Worm (Caenorhabditis elegans) whole organism, L4/young adult: Measurements from ENCODE around the gene F31F4.11.

Experiments
- W03F9.2 ChIP-seq: fragments of 150-350 bp; optimal IDR thresholded peaks from 2 replicates; lab custom pipeline; 2014; ENCODE audit warnings: missing biosample characterization, missing genetic modification characterization
- dao-5 ChIP-seq: sonication (generic microtip); optimal IDR thresholded peaks from 2 replicates; lab custom pipeline; 2016; ENCODE audit warnings: missing genotype, missing genetic modification characterization, moderate library complexity, missing compliant biosample characterization
- him-1 ChIP-seq: sonication (generic microtip); optimal IDR thresholded peaks from 2 replicates; lab custom pipeline; 2016; ENCODE audit warnings: missing genotype, missing genetic modification reagents, missing genetic modification characterization, missing compliant biosample characterization

The F31F4.11 gene

DNA sequence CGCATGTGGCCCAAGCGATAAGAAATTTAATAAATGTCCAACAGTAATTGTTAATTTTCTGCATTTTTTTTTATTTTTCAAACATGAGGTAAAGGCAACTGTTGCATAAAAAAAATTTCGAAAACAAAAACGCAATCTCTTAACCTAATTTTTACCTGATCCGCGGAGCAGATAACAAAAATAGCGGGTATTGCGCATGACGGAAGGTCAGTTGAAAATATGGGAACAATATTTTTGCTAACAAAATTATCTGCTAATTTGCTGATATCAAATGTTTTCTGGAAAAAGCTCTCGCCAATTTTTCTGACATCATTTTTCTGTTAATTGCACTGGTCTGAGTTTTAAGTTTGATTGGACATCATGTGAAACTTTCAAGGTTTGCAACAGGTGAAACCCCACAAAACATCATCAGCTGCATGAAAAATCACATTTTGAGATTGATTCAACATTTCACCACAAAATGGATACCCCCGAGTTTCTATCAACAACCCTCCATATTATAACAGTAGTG lies at the start of gene F31F4.11, which contains the start of gene srh-266:
Gene F31F4.11 (minus strand): TSS at position 101 of the 511 bp plus-strand sequence.
Gene srh-266 (plus strand): TSS at position 461 of the 511 bp plus-strand sequence.
- TF ChIP-seq dao-5 (tag; lab: Kevin White, UChicago) (no peak), W03F9.2 (tag; lab: Kevin White, UChicago) (no peak), him-1 (no peak)

DNA sequence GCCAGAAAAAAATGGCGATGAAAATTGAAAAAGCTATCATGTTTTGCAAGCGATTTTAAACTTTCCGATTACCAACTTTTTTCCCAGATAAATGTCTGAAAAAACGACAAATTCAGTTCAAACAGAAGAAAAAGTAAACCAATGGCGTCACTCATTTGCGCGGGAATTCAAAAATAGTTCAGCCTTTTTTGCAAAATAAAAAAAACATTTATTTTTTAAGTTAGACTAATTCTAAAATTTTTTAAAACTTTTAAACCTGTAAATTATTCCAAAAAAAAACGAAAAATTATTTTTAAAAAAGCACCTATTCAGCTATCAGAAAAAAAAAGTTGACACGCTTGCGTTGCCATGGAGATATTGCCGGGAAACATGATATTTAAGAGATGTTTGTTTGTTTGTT lies 48.6 kb upstream of the F31F4.11 start, which contains the start of gene cyp-33C11:
Gene cyp-33C11 (minus strand): TSS at position 101 of the 400 bp plus-strand sequence.
- TF ChIP-seq W03F9.2 (tag; lab: Kevin White, UChicago) = no peak
- TF ChIP-seq him-1 = no peak

DNA sequence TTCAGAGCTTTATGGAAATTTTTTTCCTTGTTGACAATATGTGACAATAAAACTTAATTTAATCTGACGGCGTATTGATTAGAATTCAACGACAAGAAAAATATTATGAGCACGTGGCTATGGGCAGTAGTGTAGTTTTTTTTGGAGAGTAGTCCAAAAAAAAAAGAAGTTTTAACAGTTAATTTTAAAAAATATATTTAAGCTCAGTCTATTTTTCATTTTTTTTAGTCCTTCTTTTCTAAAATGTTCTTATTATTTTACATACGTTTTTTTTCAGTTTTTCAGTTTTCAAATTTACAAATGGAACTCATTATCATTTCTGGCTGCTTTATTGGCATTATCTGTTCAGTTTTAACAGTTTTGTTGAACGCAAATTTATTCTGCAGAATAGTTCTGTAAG lies 44.6 kb upstream of the F31F4.11 start, which contains the start of gene srbc-39:
Gene srbc-39 (plus strand): TSS at position 301 of the 400 bp plus-strand sequence.
- TF ChIP-seq dao-5 (tag; lab: Kevin White, UChicago) = no peak

DNA sequence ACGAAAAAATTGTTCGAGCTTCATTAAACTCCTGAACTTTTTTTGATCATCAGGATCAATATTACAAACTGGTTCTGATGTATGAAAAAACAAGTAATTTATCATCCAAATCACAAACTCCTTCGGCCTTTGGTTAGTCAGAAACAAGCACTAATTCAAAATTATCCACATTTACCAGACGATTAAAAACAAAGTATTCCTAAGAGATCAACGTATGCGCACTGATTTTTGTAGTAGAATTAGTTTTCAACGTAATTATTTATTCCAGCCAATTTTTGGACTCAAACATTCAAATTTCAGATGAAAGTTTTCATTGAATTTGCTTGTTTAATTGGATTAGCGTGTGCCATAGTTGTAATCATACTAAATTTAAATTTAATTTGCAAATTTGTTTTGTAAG lies 42.7 kb upstream of the F31F4.11 start, which contains the start of gene srbc-38:
Gene srbc-38 (plus strand): TSS at position 301 of the 400 bp plus-strand sequence.
- TF ChIP-seq him-1 = no peak
- TF ChIP-seq W03F9.2 (tag; lab: Kevin White, UChicago) = no peak
- TF ChIP-seq dao-5 (tag; lab: Kevin White, UChicago) = no peak

DNA sequence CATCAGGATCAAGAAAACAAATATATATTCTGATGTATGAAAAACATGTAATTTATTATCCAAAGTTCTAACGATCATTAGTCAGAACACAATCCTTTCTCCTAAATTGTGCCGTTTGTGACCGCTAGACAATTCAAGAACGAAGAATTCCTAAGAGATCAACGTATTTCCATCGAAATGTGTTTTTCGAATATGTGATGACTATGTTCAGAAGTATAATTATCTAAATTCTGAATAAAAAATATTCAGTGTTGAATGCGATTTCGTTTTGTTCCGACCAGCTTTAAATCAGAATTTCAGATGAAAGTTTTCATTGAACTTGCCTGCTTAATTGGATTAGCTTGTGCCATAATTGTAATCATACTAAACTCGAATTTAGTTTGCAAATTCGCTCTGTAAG lies 38.0 kb upstream of the F31F4.11 start, which contains the start of gene srbc-37:
Gene srbc-37 (plus strand): TSS at position 301 of the 400 bp plus-strand sequence.
- TF ChIP-seq W03F9.2 (tag; lab: Kevin White, UChicago) (no peak), him-1 (no peak), dao-5 (tag; lab: Kevin White, UChicago) (no peak)

DNA sequence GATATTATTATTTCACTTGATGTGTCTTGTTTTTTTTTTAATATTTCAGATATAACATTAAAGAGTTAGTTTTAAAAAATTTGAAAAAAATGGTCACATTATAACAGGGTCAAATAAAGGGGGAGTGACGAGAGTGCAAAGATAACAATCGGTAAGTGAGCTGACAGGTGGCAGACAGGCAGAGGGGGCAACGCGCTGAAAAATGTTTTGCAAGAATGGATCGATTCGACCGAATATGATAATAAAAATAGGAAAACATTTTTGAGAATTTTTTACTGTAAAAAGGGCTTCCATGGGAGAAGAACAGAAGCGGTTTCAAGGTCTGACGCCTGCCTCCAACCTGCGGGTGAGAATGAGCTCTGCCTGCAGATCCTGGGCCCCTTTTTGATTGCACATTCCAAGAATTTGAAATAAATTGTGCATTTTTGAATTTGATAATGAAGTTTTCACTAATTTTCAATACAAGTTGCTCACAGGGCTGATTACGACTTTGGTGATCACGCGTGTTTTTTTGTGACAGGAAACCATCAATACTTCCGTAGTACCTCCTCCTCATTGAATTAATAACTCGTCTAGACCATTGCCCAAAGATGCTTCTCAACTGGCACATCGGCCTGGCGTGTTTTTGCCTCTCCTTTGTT lies 35.4 kb upstream of the F31F4.11 start, which contains the start of the genes ugt-29 and srx-5:
Gene ugt-29 (minus strand): TSS at position 101 of the 641 bp plus-strand sequence.
Gene srx-5 (plus strand): TSS at position 591 of the 641 bp plus-strand sequence.
- TF ChIP-seq dao-5 (tag; lab: Kevin White, UChicago) = no peak
- TF ChIP-seq W03F9.2 (tag; lab: Kevin White, UChicago) = no peak
- TF ChIP-seq him-1 = no peak

DNA sequence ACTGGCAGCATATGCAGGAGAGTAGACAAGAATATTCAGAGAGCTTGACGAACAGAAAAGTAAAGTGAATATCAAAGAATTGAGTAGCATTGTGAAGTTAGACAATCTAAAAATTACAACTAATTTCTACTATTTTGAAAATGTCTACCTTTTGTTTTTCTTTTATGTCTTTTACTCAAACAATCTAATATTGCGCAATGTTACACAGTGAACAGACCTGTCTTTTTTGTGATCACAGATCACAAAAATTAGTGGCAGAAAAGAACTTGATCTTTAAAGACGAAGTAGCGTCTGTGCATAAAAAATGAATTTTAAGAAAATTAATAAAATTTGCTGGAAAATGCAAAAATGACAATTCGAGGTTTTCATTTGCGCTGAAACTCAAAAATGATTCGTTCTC lies 34.8 kb upstream of the F31F4.11 start:
- TF ChIP-seq him-1 (no peak), W03F9.2 (tag; lab: Kevin White, UChicago) (no peak), dao-5 (tag; lab: Kevin White, UChicago) (no peak)

DNA sequence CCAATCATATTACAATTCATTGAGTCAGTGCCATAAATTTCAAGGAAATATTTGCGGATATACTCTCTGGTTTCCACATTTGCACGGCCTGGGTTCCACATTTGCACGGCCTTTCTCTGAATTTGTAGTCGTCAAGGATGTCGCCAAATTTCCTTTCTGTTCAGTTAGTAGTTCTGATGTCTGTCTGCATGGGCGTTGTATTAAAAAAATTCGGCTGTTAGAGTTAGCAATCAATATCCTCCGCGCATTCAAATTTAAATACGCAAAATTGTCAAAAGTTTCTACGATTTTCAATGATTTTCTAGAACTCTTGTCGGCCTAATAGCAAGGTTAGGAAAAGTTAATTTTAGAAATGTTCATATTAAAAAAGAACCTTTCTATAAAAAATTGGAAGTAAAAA lies 31.7 kb upstream of the F31F4.11 start, which contains the start of gene srj-52:
Gene srj-52 (minus strand): TSS at position 101 of the 400 bp plus-strand sequence.
- TF ChIP-seq W03F9.2 (tag; lab: Kevin White, UChicago) (no peak), him-1 (no peak), dao-5 (tag; lab: Kevin White, UChicago) (no peak)

DNA sequence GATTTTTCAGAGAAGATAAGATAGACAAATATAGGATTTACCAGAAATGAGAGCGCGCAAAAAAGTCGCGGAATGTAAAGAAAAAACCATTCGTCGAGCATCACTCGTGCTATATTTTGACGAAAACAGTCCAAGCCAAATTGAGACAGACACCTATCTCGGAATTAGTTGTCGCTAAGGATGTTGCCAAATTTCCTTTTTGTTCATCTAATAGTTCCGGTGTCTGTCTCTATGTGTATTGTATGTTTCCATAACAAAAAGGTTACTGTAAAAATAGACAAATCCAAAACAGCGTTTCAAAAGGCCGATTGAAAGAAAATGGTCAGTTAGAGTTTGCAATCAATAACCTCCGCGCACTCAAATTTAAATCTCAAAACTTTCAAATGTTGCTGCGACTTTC lies 30.4 kb upstream of the F31F4.11 start, which contains the start of gene srj-53:
Gene srj-53 (minus strand): TSS at position 101 of the 400 bp plus-strand sequence.
- no peak for TF ChIP-seq W03F9.2 (tag; lab: Kevin White, UChicago)
- no peak for TF ChIP-seq dao-5 (tag; lab: Kevin White, UChicago)
- TF ChIP-seq him-1 = no peak

DNA sequence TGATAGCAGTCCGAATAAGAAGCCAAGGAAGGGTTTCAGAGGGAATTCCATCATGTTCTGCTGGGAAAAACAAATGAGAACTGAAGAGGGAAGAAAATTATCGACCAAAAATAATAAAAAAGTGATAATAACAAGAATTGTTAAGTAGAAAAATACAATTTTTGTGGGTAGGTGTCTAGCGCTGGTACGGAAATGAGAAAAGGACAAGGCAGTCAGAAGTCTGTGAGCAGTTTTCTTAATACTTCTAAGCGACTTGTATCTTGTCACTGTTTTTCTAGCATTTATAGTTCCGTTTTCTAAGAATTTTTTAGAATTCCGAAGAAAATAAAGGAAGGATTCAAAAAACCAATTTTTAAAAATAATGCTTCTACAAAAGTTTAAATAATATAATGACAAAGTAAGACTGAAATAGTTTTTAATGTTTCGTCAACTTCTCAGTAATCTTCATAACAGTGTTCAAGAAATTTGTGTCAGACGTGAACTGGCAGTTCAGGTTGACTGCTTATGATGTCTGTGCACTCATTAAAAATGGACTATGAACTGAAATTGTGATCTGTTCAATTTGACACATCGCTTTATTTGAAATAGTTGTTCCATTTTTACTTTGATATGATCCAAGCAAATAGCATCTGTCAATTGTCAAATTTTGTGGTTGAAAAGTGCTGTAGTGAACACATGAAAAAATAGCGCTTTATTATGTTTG lies 28.6 kb upstream of the F31F4.11 start, which contains the start of gene srx-4:
Gene srx-4 (minus strand): TSS at position 51 of the 703 bp plus-strand sequence.
- TF ChIP-seq dao-5 (tag; lab: Kevin White, UChicago) (no peak), him-1 (no peak), W03F9.2 (tag; lab: Kevin White, UChicago) (no peak)

DNA sequence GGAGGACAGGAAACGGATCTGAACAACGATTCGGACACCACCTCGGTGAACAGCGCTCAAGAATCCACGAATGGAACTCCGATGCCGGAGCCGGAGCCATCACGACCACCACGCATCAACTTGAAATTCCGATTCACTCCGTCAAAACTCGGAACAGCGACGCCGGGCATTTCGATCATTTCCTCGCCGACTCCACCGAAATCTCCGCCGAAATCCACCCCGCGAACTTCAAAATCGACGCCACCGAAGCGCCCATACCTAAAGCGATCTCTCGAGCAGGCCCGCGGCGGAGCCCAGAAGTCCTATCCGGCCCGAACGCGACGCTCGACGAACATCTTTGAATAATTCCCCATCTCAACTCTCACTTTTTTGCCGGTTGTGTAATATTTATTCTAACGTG lies 25.3 kb upstream of the F31F4.11 start:
- TF ChIP-seq him-1 (no peak), W03F9.2 (tag; lab: Kevin White, UChicago) (no peak), dao-5 (tag; lab: Kevin White, UChicago) (no peak)

DNA sequence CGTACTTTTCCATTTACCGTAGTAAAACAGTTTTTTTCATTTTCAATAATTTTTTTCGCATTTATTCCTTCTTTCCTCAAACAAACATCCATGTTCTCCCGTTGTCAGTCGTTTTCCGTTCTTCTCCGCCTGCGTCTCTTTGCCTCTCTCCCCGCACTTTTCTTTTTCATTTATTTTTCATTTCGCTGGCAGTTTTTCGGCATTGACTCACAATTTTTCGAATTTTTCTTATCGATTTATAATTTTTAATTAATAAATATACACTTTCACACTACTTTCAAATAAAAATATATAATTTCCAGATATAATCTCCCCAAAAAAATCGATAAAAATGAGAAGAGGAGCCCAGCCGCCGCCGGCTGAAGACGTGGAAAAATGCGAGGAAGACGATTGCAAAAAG lies 23.1 kb upstream of the F31F4.11 start, which contains the start of gene H25P19.1:
Gene H25P19.1 (plus strand): TSS at position 301 of the 400 bp plus-strand sequence.
- TF ChIP-seq dao-5 (tag; lab: Kevin White, UChicago) (no peak), W03F9.2 (tag; lab: Kevin White, UChicago) (no peak), him-1 (no peak)

DNA sequence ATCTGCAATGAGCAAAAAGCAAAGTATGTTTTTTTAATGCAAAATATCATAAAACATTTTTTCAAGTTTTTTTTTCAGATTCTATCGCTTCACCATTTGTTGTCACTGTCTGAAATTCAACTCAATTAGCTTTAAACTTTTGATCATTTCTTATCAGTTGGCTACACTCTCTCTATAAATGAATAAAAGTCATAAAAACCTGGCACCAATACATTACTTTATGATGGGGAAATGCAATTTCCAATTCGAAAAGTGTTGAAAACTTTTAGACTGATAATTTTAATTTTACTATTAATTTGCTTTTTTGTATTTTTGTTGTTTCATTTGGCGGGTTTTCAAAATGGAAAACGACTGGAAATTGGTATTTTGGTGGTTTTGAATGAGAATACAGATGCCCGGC lies 19.6 kb upstream of the F31F4.11 start, which contains the start of gene F31F4.1:
Gene F31F4.1 (plus strand): TSS at position 203 of the 400 bp plus-strand sequence.
- TF ChIP-seq dao-5 (tag; lab: Kevin White, UChicago) (no peak), W03F9.2 (tag; lab: Kevin White, UChicago) (no peak), him-1 (no peak)
